Fruit fly (Drosophila melanogaster) whole organism, prepupa: ENCODE measurements around the gene CG31515.
A peak's percentile ranks its signal among the peaks of the same experiment; 100 is the strongest.

Experiments used
- CG10631 ChIP-seq: fragments of 200-800 bp; sonication (Bioruptor generic); optimal IDR thresholded peaks from 2 replicates; lab custom pipeline; 2016; ENCODE audit warnings: missing biosample characterization, missing genetic modification characterization
- CG11294 ChIP-seq: fragments of 200-800 bp; sonication (Bioruptor generic); IDR thresholded peaks from 2 replicates; pipeline ENCODE4 v1.3.6; 2022; ENCODE audit warnings: missing biosample characterization, missing genetic modification characterization
- CG11762 ChIP-seq: fragments of 200-800 bp; sonication (Bioruptor generic); optimal IDR thresholded peaks from 3 replicates; lab custom pipeline; 2016; ENCODE audit warnings: missing biosample characterization, missing genetic modification characterization; ENCODE audit not compliant: insufficient read depth
- CG11902 ChIP-seq: fragments of 200-800 bp; sonication (Bioruptor generic); optimal IDR thresholded peaks from 3 replicates; lab custom pipeline; 2016; ENCODE audit warnings: missing biosample characterization, missing genetic modification characterization
- CG15336 ChIP-seq: fragments of 200-800 bp; sonication (Bioruptor generic); IDR thresholded peaks from 2 replicates; pipeline ENCODE4 v1.3.6; 2022; ENCODE audit warnings: missing biosample characterization, missing genetic modification characterization
- CG1621 ChIP-seq: fragments of 200-800 bp; sonication (Bioruptor generic); optimal IDR thresholded peaks from 3 replicates; lab custom pipeline; 2018; ENCODE audit warnings: missing biosample characterization, mild to moderate bottlenecking, missing genetic modification characterization
- CG16779 ChIP-seq: fragments of 200-800 bp; sonication (Bioruptor generic); optimal IDR thresholded peaks from 3 replicates; lab custom pipeline; 2017; ENCODE audit warnings: missing biosample characterization, mild to moderate bottlenecking, missing genetic modification characterization
- CG3032 ChIP-seq: fragments of 200-800 bp; optimal IDR thresholded peaks from 2 replicates; lab custom pipeline; 2019; ENCODE audit warnings: missing biosample characterization, mild to moderate bottlenecking, missing genetic modification characterization, moderate library complexity
- CG31627 ChIP-seq: fragments of 200-800 bp; sonication (Bioruptor generic); optimal IDR thresholded peaks from 3 replicates; lab custom pipeline; 2016; ENCODE audit warnings: missing biosample characterization, missing genetic modification characterization
- CG32006 ChIP-seq: fragments of 200-800 bp; sonication (Bioruptor generic); optimal IDR thresholded peaks from 3 replicates; lab custom pipeline; 2017; ENCODE audit warnings: missing biosample characterization, mild to moderate bottlenecking, missing genetic modification characterization
- CG34406 ChIP-seq: fragments of 200-800 bp; sonication (Bioruptor generic); optimal IDR thresholded peaks from 3 replicates; lab custom pipeline; 2016; ENCODE audit warnings: missing biosample characterization, missing genetic modification characterization
- CG3919 ChIP-seq: fragments of 200-800 bp; sonication (Bioruptor generic); optimal IDR thresholded peaks from 3 replicates; lab custom pipeline; 2016; ENCODE audit warnings: missing biosample characterization, missing genetic modification characterization
- CG4318 ChIP-seq: fragments of 200-800 bp; sonication (Bioruptor generic); optimal IDR thresholded peaks from 3 replicates; lab custom pipeline; 2017; ENCODE audit warnings: missing biosample characterization, mild to moderate bottlenecking, missing genetic modification characterization
- CG6163 ChIP-seq: fragments of 200-800 bp; sonication (Bioruptor generic); IDR thresholded peaks from 3 replicates; pipeline ENCODE4 v1.3.6; 2022; ENCODE audit warnings: missing biosample characterization, missing genetic modification characterization
- CG6276 ChIP-seq: fragments of 200-800 bp; sonication (Bioruptor generic); optimal IDR thresholded peaks from 2 replicates; lab custom pipeline; 2017; ENCODE audit warnings: missing biosample characterization, mild to moderate bottlenecking, missing genetic modification characterization
- CG6792 ChIP-seq: fragments of 200-800 bp; sonication (Bioruptor generic); optimal IDR thresholded peaks from 3 replicates; lab custom pipeline; 2016; ENCODE audit warnings: missing biosample characterization, missing genetic modification characterization
- CG6854 ChIP-seq: fragments of 200-800 bp; sonication (Bioruptor generic); optimal IDR thresholded peaks from 2 replicates; lab custom pipeline; 2017; ENCODE audit warnings: missing biosample characterization, mild to moderate bottlenecking, missing genetic modification characterization
- CG7368 ChIP-seq: fragments of 200-800 bp; sonication (Bioruptor generic); optimal IDR thresholded peaks from 3 replicates; lab custom pipeline; 2016; ENCODE audit warnings: missing biosample characterization, missing genetic modification characterization
- CG8119 ChIP-seq: fragments of 200-800 bp; sonication (Bioruptor generic); IDR thresholded peaks from 3 replicates; pipeline ENCODE4 v1.3.6; 2022; ENCODE audit warnings: missing biosample characterization, missing genetic modification characterization
- CG8319 ChIP-seq: fragments of 200-800 bp; sonication (Bioruptor generic); optimal IDR thresholded peaks from 3 replicates; lab custom pipeline; 2016; ENCODE audit warnings: missing biosample characterization, missing genetic modification characterization
- CG9139 ChIP-seq: fragments of 200-800 bp; sonication (Bioruptor generic); optimal IDR thresholded peaks from 3 replicates; lab custom pipeline; 2017; ENCODE audit warnings: missing biosample characterization, mild to moderate bottlenecking, missing genetic modification characterization
- Eip75B ChIP-seq: fragments of 200-800 bp; sonication (Bioruptor generic); optimal IDR thresholded peaks from 3 replicates; lab custom pipeline; 2016; ENCODE audit warnings: missing biosample characterization, missing genetic modification characterization
- Eip78C ChIP-seq: fragments of 200-800 bp; sonication (Bioruptor generic); peaks from one replicate; lab custom pipeline; 2016; ENCODE audit warnings: missing biosample characterization, missing genetic modification characterization
- Eip93F ChIP-seq: fragments of 200-800 bp; sonication (Bioruptor generic); optimal IDR thresholded peaks from 2 replicates; lab custom pipeline; 2016; ENCODE audit warnings: missing biosample characterization, mild to moderate bottlenecking, missing genetic modification characterization
- Gug ChIP-seq: fragments of 200-800 bp; sonication (Bioruptor generic); IDR thresholded peaks from 2 replicates; pipeline ENCODE4 v1.3.6; 2022; ENCODE audit warnings: missing biosample characterization, missing genetic modification characterization
- Hr38 ChIP-seq: sonication (Bioruptor generic); optimal IDR thresholded peaks from 2 replicates; lab custom pipeline; 2016; ENCODE audit warnings: missing biosample characterization, missing genetic modification characterization
- Hr4 ChIP-seq: fragments of 200-800 bp; sonication (Bioruptor generic); optimal IDR thresholded peaks from 3 replicates; lab custom pipeline; 2016; ENCODE audit warnings: missing biosample characterization, missing genetic modification characterization
- Lpt ChIP-seq: fragments of 200-800 bp; sonication (Bioruptor generic); optimal IDR thresholded peaks from 3 replicates; lab custom pipeline; 2016; ENCODE audit warnings: missing biosample characterization, missing genetic modification characterization
- Met ChIP-seq: fragments of 200-800 bp; sonication (Bioruptor generic); optimal IDR thresholded peaks from 3 replicates; lab custom pipeline; 2016; ENCODE audit warnings: missing biosample characterization, missing genetic modification characterization
- OdsH ChIP-seq: fragments of 200-800 bp; sonication (Bioruptor generic); optimal IDR thresholded peaks from 3 replicates; lab custom pipeline; 2016; ENCODE audit warnings: missing biosample characterization, missing genetic modification characterization
- Smox ChIP-seq: fragments of 200-800 bp; sonication (Bioruptor generic); optimal IDR thresholded peaks from 3 replicates; lab custom pipeline; 2016; ENCODE audit warnings: missing biosample characterization, missing genetic modification characterization
- Sox102F ChIP-seq: fragments of 200-800 bp; sonication (Bioruptor generic); optimal IDR thresholded peaks from 2 replicates; lab custom pipeline; 2016; ENCODE audit warnings: missing biosample characterization, mild to moderate bottlenecking, missing genetic modification characterization
- Sox14 ChIP-seq: fragments of 200-800 bp; sonication (Bioruptor generic); optimal IDR thresholded peaks from 3 replicates; lab custom pipeline; 2016; ENCODE audit warnings: missing biosample characterization, missing genetic modification characterization
- Sox15 ChIP-seq: fragments of 200-800 bp; sonication (Bioruptor generic); optimal IDR thresholded peaks from 3 replicates; lab custom pipeline; 2016; ENCODE audit warnings: missing biosample characterization, missing genetic modification characterization
- achi ChIP-seq: fragments of 200-800 bp; sonication (Bioruptor generic); optimal IDR thresholded peaks from 3 replicates; lab custom pipeline; 2016; ENCODE audit warnings: missing biosample characterization, missing genetic modification characterization
- acj6 ChIP-seq: fragments of 200-800 bp; sonication (Bioruptor generic); optimal IDR thresholded peaks from 3 replicates; lab custom pipeline; 2016; ENCODE audit warnings: missing biosample characterization, missing genetic modification characterization
- cyc ChIP-seq: fragments of 200-800 bp; sonication (Bioruptor generic); optimal IDR thresholded peaks from 3 replicates; lab custom pipeline; 2016; ENCODE audit warnings: missing biosample characterization, missing genetic modification characterization
- dac ChIP-seq: fragments of 200-800 bp; sonication (Bioruptor generic); optimal IDR thresholded peaks from 2 replicates; lab custom pipeline; 2017; ENCODE audit warnings: missing biosample characterization, mild to moderate bottlenecking, missing genetic modification characterization
- dsx ChIP-seq: fragments of 200-800 bp; optimal IDR thresholded peaks from 3 replicates; lab custom pipeline; 2019; ENCODE audit warnings: missing biosample characterization, mild to moderate bottlenecking, missing genetic modification characterization, moderate library complexity; ENCODE audit not compliant: poor library complexity, severe bottlenecking
- eg ChIP-seq: fragments of 200-800 bp; sonication (Bioruptor generic); IDR thresholded peaks from 3 replicates; pipeline ENCODE4 v1.3.6; 2022; ENCODE audit warnings: missing biosample characterization, missing genetic modification characterization
- fd85E ChIP-seq: fragments of 200-800 bp; sonication (Bioruptor generic); optimal IDR thresholded peaks from 3 replicates; lab custom pipeline; 2016; ENCODE audit warnings: missing biosample characterization, missing genetic modification characterization
- fkh ChIP-seq: fragments of 200-800 bp; sonication (Bioruptor generic); optimal IDR thresholded peaks from 3 replicates; lab custom pipeline; 2017; ENCODE audit warnings: missing biosample characterization, mild to moderate bottlenecking, missing genetic modification characterization, moderate library complexity
- net ChIP-seq: fragments of 200-800 bp; sonication (Bioruptor generic); optimal IDR thresholded peaks from 3 replicates; lab custom pipeline; 2016; ENCODE audit warnings: missing biosample characterization, missing genetic modification characterization
- pdm3 ChIP-seq: fragments of 200-800 bp; sonication (Bioruptor generic); optimal IDR thresholded peaks from 3 replicates; lab custom pipeline; 2016; ENCODE audit warnings: missing biosample characterization, missing genetic modification characterization
- salr ChIP-seq, 2 experiments: fragments of 200-800 bp; sonication (Bioruptor generic); optimal IDR thresholded peaks; 3 replicates each; lab custom pipeline; 2016 to 2018; ENCODE audit warnings: missing biosample characterization in 2 of 2, missing genetic modification characterization in 2 of 2, mild to moderate bottlenecking in 1 of 2
- ss ChIP-seq, 2 experiments: fragments of 200-800 bp; sonication (Bioruptor generic); optimal IDR thresholded peaks; 2 replicates in 1 of 2; 3 replicates in 1 of 2; lab custom pipeline; 2017 to 2018; ENCODE audit warnings: mild to moderate bottlenecking in 2 of 2, missing biosample characterization in 2 of 2, missing genetic modification characterization in 2 of 2, moderate library complexity in 1 of 2
- svp ChIP-seq: fragments of 200-800 bp; sonication (Bioruptor generic); peaks from one replicate; lab custom pipeline; 2016; ENCODE audit warnings: missing biosample characterization, missing genetic modification characterization
- topi ChIP-seq: fragments of 200-800 bp; sonication (Bioruptor generic); optimal IDR thresholded peaks from 3 replicates; lab custom pipeline; 2016; ENCODE audit warnings: missing biosample characterization, missing genetic modification characterization
- vri ChIP-seq: fragments of 200-800 bp; sonication (Bioruptor generic); optimal IDR thresholded peaks from 3 replicates; lab custom pipeline; 2016; ENCODE audit warnings: missing biosample characterization, mild to moderate bottlenecking, missing genetic modification characterization

Gene CG31515

DNA sequence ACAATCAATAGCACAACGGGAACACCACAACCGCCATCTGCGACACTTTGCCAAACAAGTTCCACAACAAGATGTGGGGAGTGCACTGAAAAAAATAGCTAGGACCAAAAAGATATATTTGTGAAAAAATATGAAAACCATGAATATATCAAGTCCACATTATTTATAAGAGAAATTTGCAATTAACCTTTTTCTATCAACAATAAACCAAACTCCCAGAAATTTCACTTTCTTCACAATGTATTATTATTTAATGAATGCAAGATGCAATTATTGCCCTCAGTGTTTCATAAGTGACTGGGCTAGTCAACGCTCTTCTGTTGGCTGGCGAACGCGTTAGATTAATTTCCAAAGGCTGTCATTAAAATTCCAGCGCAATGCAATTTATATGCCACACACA lies 7.0 kb upstream of the CG31515 start:
- TF ChIP-seq eg (GFP tag; lab: Robert Waterston, UW) (peak; percentile 80), Smox (no peak), Met (GFP tag; lab: Kevin White, UChicago) (no peak), Hr4 (peak; percentile 82), CG11762 (GFP tag; lab: Kevin White, UChicago) (peak; percentile 11), CG3032 (tag; lab: Kevin White, UChicago) (no peak), CG6792 (GFP tag; lab: Kevin White, UChicago) (no peak), CG4318 (GFP tag; lab: Kevin White, UChicago) (peak; percentile 52), CG10631 (GFP tag; lab: Kevin White, UChicago) (peak; percentile 25), CG32006 (peak; percentile 83), fkh (no peak), CG6276 (GFP tag; lab: Kevin White, UChicago) (peak; percentile 72), pdm3 (GFP tag; lab: Kevin White, UChicago) (peak; percentile 35), net (peak; percentile 40), Eip93F (no peak), CG1621 (tag; lab: Kevin White, UChicago) (no peak), ss (GFP tag; optimal IDR thresholded peaks at IDR 0.05; lab: Kevin White, UChicago) (no peak), salr (GFP tag; optimal IDR thresholded peaks at IDR 0.05; lab: Kevin White, UChicago) (peak in 1 of 2 experiments; percentile 49), vri (GFP tag; lab: Kevin White, UChicago) (no peak), cyc (GFP tag; lab: Kevin White, UChicago) (no peak), topi (GFP tag; lab: Kevin White, UChicago) (no peak), CG3919 (GFP tag; lab: Kevin White, UChicago) (peak; percentile 43), Hr38 (no peak), acj6 (peak; percentile 3), CG8319 (no peak), CG15336 (GFP tag; lab: Robert Waterston, UW) (peak; percentile 87), CG11294 (GFP tag; lab: Robert Waterston, UW) (peak; percentile 23), svp (peak; percentile 60), Sox14 (GFP tag; lab: Kevin White, UChicago) (peak; percentile 33), CG6163 (peak; percentile 69; the same call in 2 of the 3 replicates), dac (GFP tag; lab: Kevin White, UChicago) (peak; percentile 61), Gug (GFP tag; lab: Robert Waterston, UW) (peak; percentile 52; the same call in 1 of the 2 replicates), achi (GFP tag; lab: Kevin White, UChicago) (peak; percentile 45), CG31627 (no peak), CG8119 (GFP tag; lab: Robert Waterston, UW) (peak; percentile 85), OdsH (GFP tag; lab: Kevin White, UChicago) (peak; percentile 49), Eip78C (GFP tag; lab: Kevin White, UChicago) (peak; percentile 82), Lpt (peak; percentile 60)

DNA sequence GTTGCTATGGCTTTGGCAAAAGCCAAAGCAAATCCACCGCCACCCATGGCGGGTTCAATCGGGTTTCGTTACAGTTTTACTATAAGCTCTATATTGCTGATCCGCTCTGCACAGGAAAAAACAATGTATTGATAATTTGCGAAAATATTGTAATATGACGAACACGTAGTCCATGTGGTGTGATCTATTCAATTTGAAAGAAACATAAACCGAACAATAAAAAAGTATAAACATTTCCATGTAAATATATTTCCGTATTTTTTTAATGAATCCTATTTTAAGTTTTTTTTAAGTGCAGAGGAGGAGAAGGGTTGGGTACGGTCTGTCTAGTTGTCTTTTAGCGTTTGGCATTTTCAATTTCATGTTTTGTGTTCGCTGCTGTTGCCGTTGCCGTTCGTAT lies 4.8 kb upstream of the CG31515 start:
- TF ChIP-seq fkh (no peak), OdsH (GFP tag; lab: Kevin White, UChicago) (no peak), Sox15 (no peak), CG8319 (no peak), CG7368 (GFP tag; lab: Kevin White, UChicago) (no peak), CG3919 (GFP tag; lab: Kevin White, UChicago) (no peak), vri (GFP tag; lab: Kevin White, UChicago) (no peak), CG6276 (GFP tag; lab: Kevin White, UChicago) (peak; percentile 49), CG16779 (tag; lab: Kevin White, UChicago) (no peak), fd85E (GFP tag; lab: Kevin White, UChicago) (no peak), eg (GFP tag; lab: Robert Waterston, UW) (peak; percentile 48; the same call in 1 of the 3 replicates), CG4318 (GFP tag; lab: Kevin White, UChicago) (peak; percentile 8), CG6854 (GFP tag; lab: Kevin White, UChicago) (no peak), CG9139 (GFP tag; lab: Kevin White, UChicago) (no peak), Sox102F (GFP tag; lab: Kevin White, UChicago) (no peak), net (no peak), cyc (GFP tag; lab: Kevin White, UChicago) (no peak), CG3032 (tag; lab: Kevin White, UChicago) (no peak), Gug (GFP tag; lab: Robert Waterston, UW) (no peak), salr (GFP tag; optimal IDR thresholded peaks at IDR 0.05; lab: Kevin White, UChicago) (no peak), acj6 (no peak), Hr4 (peak; percentile 73), topi (GFP tag; lab: Kevin White, UChicago) (no peak), CG31627 (no peak), CG11902 (GFP tag; lab: Kevin White, UChicago) (no peak), pdm3 (GFP tag; lab: Kevin White, UChicago) (no peak), Eip75B (GFP tag; lab: Kevin White, UChicago) (no peak), Eip78C (GFP tag; lab: Kevin White, UChicago) (peak; percentile 55), Met (GFP tag; lab: Kevin White, UChicago) (no peak), dsx (GFP tag; lab: Kevin White, UChicago) (no peak), CG10631 (GFP tag; lab: Kevin White, UChicago) (no peak), CG34406 (GFP tag; lab: Kevin White, UChicago) (no peak)
